Worm (Caenorhabditis elegans) whole organism, L4 larva: Measurements from ENCODE around the gene clec-212.

ENCODE experiments used
- D1046.2 ChIP-seq: fragments of 200-800 bp; sonication (Bioruptor generic); IDR thresholded peaks from 2 replicates; pipeline ENCODE4 v1.3.6; 2022; ENCODE audit warnings: missing genetic modification characterization, missing compliant biosample characterization
- F26F4.8 ChIP-seq: fragments of 200-800 bp; sonication (Bioruptor generic); conservative IDR thresholded peaks from 2 replicates; pipeline ENCODE4 v1.3.6; 2022; ENCODE audit warnings: missing genetic modification characterization, missing compliant biosample characterization
- F44E2.7 ChIP-seq: fragments of 200-800 bp; sonication (Bioruptor generic); IDR thresholded peaks from 2 replicates; pipeline ENCODE4 v2.1.2; 2022; ENCODE audit warnings: missing genetic modification characterization, missing compliant biosample characterization
- T20F7.1 ChIP-seq: fragments of 200-800 bp; sonication (Bioruptor generic); optimal IDR thresholded peaks from 2 replicates; lab custom pipeline; 2018; ENCODE audit warnings: mild to moderate bottlenecking, missing genetic modification characterization, missing compliant biosample characterization
- T26A8.4 ChIP-seq: fragments of 200-800 bp; sonication (Bioruptor generic); IDR thresholded peaks from 2 replicates; pipeline ENCODE4 v1.3.6; 2022; ENCODE audit warnings: missing genetic modification characterization, missing compliant biosample characterization
- ZK546.5 ChIP-seq, 2 experiments: sonication (generic microtip); optimal IDR thresholded peaks; 2 replicates each; lab custom pipeline; 2017; ENCODE audit warnings: missing biosample characterization in 2 of 2, missing genetic modification characterization in 2 of 2
- aha-1 ChIP-seq: fragments of 150-350 bp; peaks from one replicate; lab custom pipeline; 2014; ENCODE audit warnings: missing biosample characterization, missing genetic modification characterization
- ceh-28 ChIP-seq: fragments of 150-350 bp; optimal IDR thresholded peaks from 2 replicates; lab custom pipeline; 2014; ENCODE audit warnings: missing biosample characterization, missing genetic modification reagents, missing genetic modification characterization
- ceh-32 ChIP-seq: sonication (generic microtip); optimal IDR thresholded peaks from 2 replicates; lab custom pipeline; 2016; ENCODE audit warnings: mild to moderate bottlenecking, missing genetic modification characterization, missing compliant biosample characterization; ENCODE audit not compliant: poor library complexity
- ces-1 ChIP-seq: fragments of 150-350 bp; sonication (generic microtip); optimal IDR thresholded peaks from 4 replicates; lab custom pipeline; 2014; ENCODE audit warnings: missing biosample characterization, missing genetic modification reagents, missing genetic modification characterization
- daf-12 ChIP-seq: fragments of 150-350 bp; optimal IDR thresholded peaks from 2 replicates; lab custom pipeline; 2014; ENCODE audit warnings: missing biosample characterization, missing genetic modification reagents, missing genetic modification characterization
- daf-8 ChIP-seq: fragments of 200-800 bp; sonication (Bioruptor generic); IDR thresholded peaks from 2 replicates; pipeline ENCODE4 v1.3.6; 2022; ENCODE audit warnings: missing genetic modification characterization, missing compliant biosample characterization
- dmd-6 ChIP-seq: fragments of 200-800 bp; sonication (Bioruptor generic); IDR thresholded peaks from 2 replicates; pipeline ENCODE4 v1.3.6; 2022; ENCODE audit warnings: missing genetic modification reagents, missing genetic modification characterization, missing compliant biosample characterization
- dmd-8 ChIP-seq: fragments of 200-800 bp; sonication (Bioruptor generic); IDR thresholded peaks from 2 replicates; pipeline ENCODE4 v1.3.6; 2022; ENCODE audit warnings: missing genetic modification characterization, missing compliant biosample characterization
- duxl-1 ChIP-seq: sonication (generic microtip); optimal IDR thresholded peaks from 2 replicates; lab custom pipeline; 2016; ENCODE audit warnings: mild to moderate bottlenecking, missing genetic modification characterization, moderate library complexity, missing compliant biosample characterization; ENCODE audit not compliant: poor library complexity
- hmg-1.1 ChIP-seq: fragments of 200-800 bp; sonication (Bioruptor generic); IDR thresholded peaks from 2 replicates; pipeline ENCODE4 v1.3.6; 2022; ENCODE audit warnings: missing genetic modification reagents, missing genetic modification characterization, missing compliant biosample characterization
- jun-1 ChIP-seq: fragments of 150-350 bp; optimal IDR thresholded peaks from 2 replicates; lab custom pipeline; 2014; ENCODE audit warnings: missing biosample characterization, missing genetic modification reagents, missing genetic modification characterization
- lin-1 ChIP-seq: fragments of 200-800 bp; sonication (Bioruptor generic); IDR thresholded peaks from 2 replicates; pipeline ENCODE4 v1.3.6; 2022; ENCODE audit warnings: missing genetic modification reagents, missing genetic modification characterization, missing compliant biosample characterization
- lin-13 ChIP-seq: fragments of 150-350 bp; optimal IDR thresholded peaks from 2 replicates; lab custom pipeline; 2014; ENCODE audit warnings: missing biosample characterization, missing genetic modification reagents, missing genetic modification characterization
- lin-15B ChIP-seq: fragments of 150-350 bp; sonication (generic microtip); optimal IDR thresholded peaks from 3 replicates; lab custom pipeline; 2014; ENCODE audit warnings: missing biosample characterization, missing genetic modification characterization
- lin-38 ChIP-seq: fragments of 200-800 bp; sonication (Bioruptor generic); IDR thresholded peaks from 2 replicates; pipeline ENCODE4 v1.3.6; 2022; ENCODE audit warnings: missing genetic modification reagents, missing genetic modification characterization, missing compliant biosample characterization
- madf-5 ChIP-seq, 2 experiments: fragments of 200-800 bp; sonication (Bioruptor generic); IDR thresholded peaks; 2 replicates each; pipeline ENCODE4 v1.3.6; 2022; ENCODE audit warnings: missing compliant biosample characterization in 2 of 2, missing genetic modification characterization in 2 of 2
- mdl-1 ChIP-seq, 2 experiments: fragments of 150-350 bp in 1 of 2; sonication (generic microtip) in 1 of 2; optimal IDR thresholded peaks; 2 replicates each; lab custom pipeline; 2014 to 2017; ENCODE audit warnings: missing biosample characterization in 2 of 2, missing genetic modification characterization in 2 of 2
- mdt-29 ChIP-seq: fragments of 200-800 bp; sonication (Bioruptor generic); IDR thresholded peaks from 2 replicates; pipeline ENCODE4 v1.3.6; 2022; ENCODE audit warnings: missing genetic modification reagents, missing genetic modification characterization, missing compliant biosample characterization
- mxl-3 ChIP-seq: fragments of 200-800 bp; sonication (Bioruptor generic); optimal IDR thresholded peaks from 2 replicates; lab custom pipeline; 2018; ENCODE audit warnings: mild to moderate bottlenecking, missing genetic modification characterization, missing compliant biosample characterization
- nhr-10 ChIP-seq: fragments of 150-350 bp; optimal IDR thresholded peaks from 2 replicates; lab custom pipeline; 2014; ENCODE audit warnings: missing biosample characterization, missing genetic modification characterization
- nhr-102 ChIP-seq: sonication (generic microtip); optimal IDR thresholded peaks from 2 replicates; lab custom pipeline; 2016; ENCODE audit warnings: mild to moderate bottlenecking, missing genetic modification characterization, moderate library complexity, missing compliant biosample characterization
- nhr-237 ChIP-seq: sonication (generic microtip); optimal IDR thresholded peaks from 2 replicates; lab custom pipeline; 2017; ENCODE audit warnings: missing biosample characterization, missing genetic modification characterization
- nhr-25 ChIP-seq: sonication (generic microtip); optimal IDR thresholded peaks from 2 replicates; lab custom pipeline; 2017; ENCODE audit warnings: missing genetic modification characterization, mild to moderate bottlenecking, missing compliant biosample characterization, antibody characterized with exemption, moderate library complexity, borderline replicate concordance; ENCODE audit not compliant: insufficient read depth
- nhr-28 ChIP-seq: fragments of 150-350 bp; optimal IDR thresholded peaks from 2 replicates; lab custom pipeline; 2014; ENCODE audit warnings: missing biosample characterization, missing genetic modification characterization
- nhr-42 ChIP-seq: fragments of 200-800 bp; sonication (Bioruptor generic); IDR thresholded peaks from 2 replicates; pipeline ENCODE4 v1.3.6; 2022; ENCODE audit warnings: missing genetic modification characterization, missing compliant biosample characterization
- nhr-48 ChIP-seq: sonication (generic microtip); optimal IDR thresholded peaks from 2 replicates; lab custom pipeline; 2016; ENCODE audit warnings: mild to moderate bottlenecking, missing genetic modification characterization, missing compliant biosample characterization
- nhr-76 ChIP-seq: fragments of 150-350 bp; optimal IDR thresholded peaks from 2 replicates; lab custom pipeline; 2014; ENCODE audit warnings: missing biosample characterization, missing genetic modification characterization
- pha-4 ChIP-seq, 2 experiments: fragments of 150-350 bp in 1 of 2; fragments of 200-800 bp in 1 of 2; sonication (Bioruptor generic) in 1 of 2; IDR thresholded peaks in 1 of 2; optimal IDR thresholded peaks in 1 of 2; 2 replicates each; pipeline versions ENCODE4 v1.3.6 to Lab custom; 2014 to 2022; ENCODE audit warnings: missing genetic modification characterization in 2 of 2, missing genetic modification reagents in 2 of 2, missing biosample characterization in 1 of 2, missing compliant biosample characterization in 1 of 2
- pqm-1 ChIP-seq: sonication (generic microtip); optimal IDR thresholded peaks from 2 replicates; lab custom pipeline; 2017; ENCODE audit warnings: missing biosample characterization, missing genetic modification characterization
- sdz-12 ChIP-seq: fragments of 200-800 bp; sonication (Bioruptor generic); optimal IDR thresholded peaks from 2 replicates; lab custom pipeline; 2018; ENCODE audit warnings: mild to moderate bottlenecking, missing genetic modification characterization, missing compliant biosample characterization
- skn-1 ChIP-seq: fragments of 150-350 bp; optimal IDR thresholded peaks from 2 replicates; lab custom pipeline; 2014; ENCODE audit warnings: missing biosample characterization, missing genetic modification characterization
- snpc-4 ChIP-seq: fragments of 150-350 bp; optimal IDR thresholded peaks from 2 replicates; lab custom pipeline; 2014; ENCODE audit warnings: missing biosample characterization, missing genetic modification characterization
- spr-1 ChIP-seq: sonication (generic microtip); optimal IDR thresholded peaks from 2 replicates; lab custom pipeline; 2016; ENCODE audit warnings: mild to moderate bottlenecking, missing genetic modification characterization, missing compliant biosample characterization
- tra-1 ChIP-seq: fragments of 200-800 bp; sonication (Bioruptor generic); IDR thresholded peaks from 2 replicates; pipeline ENCODE4 v1.3.6; 2022; ENCODE audit warnings: missing genetic modification reagents, missing genetic modification characterization, missing compliant biosample characterization
- unc-62 ChIP-seq, 3 experiments: fragments of 150-350 bp in 1 of 3; sonication (generic microtip); optimal IDR thresholded peaks in 2 of 3; peaks in 1 of 3; 1 replicate in 1 of 3; 2 replicates in 2 of 3; lab custom pipeline; 2014 to 2017; ENCODE audit warnings: missing biosample characterization in 3 of 3, missing genetic modification characterization in 3 of 3, missing genetic modification reagents in 3 of 3, missing genotype in 1 of 3
- zfp-2 ChIP-seq: sonication (generic microtip); optimal IDR thresholded peaks from 2 replicates; lab custom pipeline; 2016; ENCODE audit warnings: mild to moderate bottlenecking, missing genetic modification characterization, missing compliant biosample characterization
- zfp-3 ChIP-seq: fragments of 200-800 bp; sonication (Bioruptor generic); conservative IDR thresholded peaks from 2 replicates; pipeline ENCODE4 v1.3.6; 2022; ENCODE audit warnings: missing genetic modification reagents, missing genetic modification characterization, missing compliant biosample characterization

The clec-212 gene

ce11 chrV:7570955-7571354 lies 765 bp upstream of the clec-212 start, which contains the start of gene F19F10.14:
F19F10.14 (minus strand) TSS chrV:7571055.
- TF ChIP-seq tra-1 (GFP tag; lab: Robert Waterston, UW) (no peak), snpc-4 (tag; lab: Kevin White, UChicago) (no peak), lin-38 (GFP tag; lab: Robert Waterston, UW) (no peak), dmd-6 (no peak), T26A8.4 (GFP tag; lab: Robert Waterston, UW) (no peak), pqm-1 (tag; lab: Kevin White, UChicago) (no peak), nhr-102 (tag; lab: Kevin White, UChicago) (no peak), zfp-3 (GFP tag; lab: Robert Waterston, UW) (no peak), duxl-1 (tag; lab: Kevin White, UChicago) (no peak), ZK546.5 (tag; optimal IDR thresholded peaks at IDR 0.05; lab: Kevin White, UChicago) (no peak), mdl-1 (tag; optimal IDR thresholded peaks at IDR 0.05; lab: Kevin White, UChicago) (no peak), lin-13 (no peak), zfp-2 (tag; lab: Kevin White, UChicago) (no peak), D1046.2 (GFP tag; lab: Robert Waterston, UW) (no peak), mdt-29 (GFP tag; lab: Robert Waterston, UW) (no peak)

DNA sequence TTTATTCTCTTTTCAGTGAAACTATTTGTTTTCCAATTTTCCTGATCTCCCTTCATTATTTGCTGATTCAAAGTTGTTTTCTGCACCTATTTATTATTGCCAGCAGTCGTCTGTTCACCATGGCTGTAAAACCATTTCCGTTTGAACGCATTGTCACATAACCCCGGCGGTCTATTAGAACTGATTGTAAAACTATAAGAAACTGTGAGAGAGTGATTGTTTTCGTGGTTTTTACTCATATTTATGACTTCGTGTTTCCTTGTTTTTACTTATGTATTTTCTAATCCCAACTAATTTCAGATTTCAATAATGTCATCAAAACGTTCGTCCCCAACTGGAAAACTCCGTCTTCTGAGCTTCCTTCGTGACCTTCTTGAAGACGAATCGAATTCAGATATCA lies 7.2 kb downstream of the clec-212 start, which contains the start of gene F19F10.1:
Gene F19F10.1 (plus strand): TSS at position 301 of the 400 bp plus-strand sequence.
- no peak for TF ChIP-seq dmd-8 (GFP tag; lab: Robert Waterston, UW)
- no peak for TF ChIP-seq ces-1 (GFP tag; lab: Kevin White, UChicago)
- no peak for TF ChIP-seq nhr-42
- TF ChIP-seq, all 104 proteins: peak for 0

DNA sequence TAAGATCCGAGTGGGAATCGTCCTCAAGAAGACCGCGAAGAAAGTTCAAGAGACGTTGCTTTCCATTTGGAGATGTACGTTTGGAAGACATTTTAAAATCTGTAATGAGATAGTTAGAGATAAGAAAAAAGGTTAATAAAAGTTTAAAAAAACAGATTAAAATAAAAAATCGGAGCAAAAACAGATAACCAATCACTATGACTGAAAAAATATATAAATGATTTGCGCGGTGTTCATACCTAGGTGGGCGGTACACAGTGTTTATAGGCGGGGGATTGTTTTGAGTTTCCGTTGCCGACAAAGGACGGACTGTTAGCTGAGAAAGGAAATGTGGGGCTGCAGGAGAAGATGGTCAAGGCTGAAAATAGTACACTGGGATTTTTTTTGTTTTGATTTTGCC lies 11.5 kb downstream of the clec-212 start, which contains the start of gene ets-7:
Gene ets-7 (minus strand): TSS at position 101 of the 400 bp plus-strand sequence.
- TF ChIP-seq mxl-3 (no peak), mdt-29 (GFP tag; lab: Robert Waterston, UW) (no peak), aha-1 (tag; lab: Kevin White, UChicago) (no peak), dmd-8 (GFP tag; lab: Robert Waterston, UW) (no peak), T26A8.4 (GFP tag; lab: Robert Waterston, UW) (no peak), T20F7.1 (GFP tag; lab: Kevin White, UChicago) (no peak), F44E2.7 (GFP tag; lab: Robert Waterston, UW) (no peak), skn-1 (no peak), tra-1 (GFP tag; lab: Robert Waterston, UW) (no peak), ceh-28 (no peak), ces-1 (GFP tag; lab: Kevin White, UChicago) (no peak), nhr-48 (tag; lab: Kevin White, UChicago) (no peak), pha-4 (GFP tag; IDR thresholded peaks at IDR 0.05; lab: Robert Waterston, UW) (no peak), pha-4 (tag; optimal IDR thresholded peaks at IDR 0.05; lab: Kevin White, UChicago) (no peak), nhr-237 (tag; lab: Kevin White, UChicago) (no peak), lin-1 (GFP tag; lab: Robert Waterston, UW) (no peak), ceh-32 (tag; lab: Kevin White, UChicago) (no peak)
- TF ChIP-seq, all 104 proteins: peak for 0

- TF ChIP-seq unc-62 (GFP tag; optimal IDR thresholded peaks at IDR 0.05 in 1 of 2; lab: Kevin White, UChicago) (peak in 1 of 2 experiments; percentile 34), unc-62 (tag; optimal IDR thresholded peaks at IDR 0.05; lab: Kevin White, UChicago) (no peak), spr-1 (no peak)
Measured at ce11 chrV:7555875-7556274, 14.3 kb downstream of the clec-212 start.

- TF ChIP-seq nhr-10 (tag; lab: Kevin White, UChicago) (no peak), daf-12 (tag; lab: Kevin White, UChicago) (no peak), skn-1 (no peak), hmg-1.1 (GFP tag; lab: Robert Waterston, UW) (no peak), sdz-12 (GFP tag; lab: Kevin White, UChicago) (no peak), duxl-1 (tag; lab: Kevin White, UChicago) (no peak), unc-62 (GFP tag; optimal IDR thresholded peaks at IDR 0.05 in 1 of 2; lab: Kevin White, UChicago) (peak in 1 of 2 experiments; percentile 95), unc-62 (tag; optimal IDR thresholded peaks at IDR 0.05; lab: Kevin White, UChicago) (no peak), madf-5 (GFP tag; IDR thresholded peaks at IDR 0.05; lab: Robert Waterston, UW) (no peak), lin-15B (tag; lab: Kevin White, UChicago) (no peak), nhr-76 (tag; lab: Kevin White, UChicago) (no peak), nhr-28 (tag; lab: Kevin White, UChicago) (no peak), jun-1 (tag; lab: Kevin White, UChicago) (no peak), nhr-25 (no peak), daf-8 (GFP tag; lab: Robert Waterston, UW) (no peak), F26F4.8 (GFP tag; lab: Robert Waterston, UW) (no peak)
Measured at ce11 chrV:7553873-7554362, 16.3 kb downstream of the clec-212 start, which contains the start of gene ttr-10. ttr-10 (minus strand) TSS chrV:7553923.
